Worm (Caenorhabditis elegans): ENCODE results near the gene M110.10.

M110.10 gene

ce11 chrII:8198503-8198902 lies 15.8 kb downstream of the M110.10 start, which contains the start of gene qua-1 (continued):
- TF ChIP-seq lin-26 (GFP tag; IDR thresholded peaks at IDR 0.05) (no peak), lsl-1 (GFP tag; optimal IDR thresholded peaks at IDR 0.05) (no peak)

- TF ChIP-seq B0336.3 (GFP tag; IDR thresholded peaks at IDR 0.05): no peak
- TF ChIP-seq B0019.2 (GFP tag; conservative IDR thresholded peaks at IDR 0.05): no peak
- TF ChIP-seq nhr-120 (GFP tag; IDR thresholded peaks at IDR 0.05): no peak
- no peak for TF ChIP-seq lin-40 (tag; optimal IDR thresholded peaks at IDR 0.05)
- TF ChIP-seq rcor-1 (GFP tag; IDR thresholded peaks at IDR 0.05): no peak
- TF ChIP-seq dox-1 (GFP tag; IDR thresholded peaks at IDR 0.05): no peak
- no peak for TF ChIP-seq lsy-27 (tag; optimal IDR thresholded peaks at IDR 0.05; ENCODE audit: borderline replicate concordance, insufficient read depth)
- no peak for TF ChIP-seq hrde-1 (tag; optimal IDR thresholded peaks at IDR 0.05; ENCODE audit: borderline replicate concordance)
- no peak for TF ChIP-seq hmg-1.2 (GFP tag; IDR thresholded peaks at IDR 0.05)
- no peak for TF ChIP-seq F52B5.7 (tag; optimal IDR thresholded peaks at IDR 0.05)
- no peak for TF ChIP-seq nfya-2 (GFP tag; IDR thresholded peaks at IDR 0.05)
- TF ChIP-seq B0261.1 (tag; optimal IDR thresholded peaks at IDR 0.05): no peak
- TF ChIP-seq zim-3 (tag; optimal IDR thresholded peaks at IDR 0.05): no peak
- no peak for TF ChIP-seq K11D2.4 (GFP tag; IDR thresholded peaks at IDR 0.05)
- TF ChIP-seq snpc-4 (GFP tag; optimal IDR thresholded peaks at IDR 0.05): no peak
- no peak for TF ChIP-seq snpc-4 (tag; optimal IDR thresholded peaks at IDR 0.05)
- TF ChIP-seq madf-10 (tag; optimal IDR thresholded peaks at IDR 0.05): no peak
- TF ChIP-seq cebp-2 (GFP tag; IDR thresholded peaks at IDR 0.05): no peak
Measured at ce11 chrII:8193922-8194321, 20.3 kb downstream of the M110.10 start.

ce11 chrII:8193126-8193525 lies 21.1 kb downstream of the M110.10 start, which contains the start of gene T05C12.9:
Gene T05C12.9 (minus strand): TSS chrII:8193226.
- no peak for TF ChIP-seq pha-4 (tag; optimal IDR thresholded peaks at IDR 0.05)
- TF ChIP-seq F52B5.7 (tag; optimal IDR thresholded peaks at IDR 0.05): no peak
- TF ChIP-seq tbx-9 (tag; optimal IDR thresholded peaks at IDR 0.05; ENCODE audit: borderline replicate concordance): no peak
- TF ChIP-seq mcd-1 (GFP tag; IDR thresholded peaks at IDR 0.05): no peak
- TF ChIP-seq zfh-2 (GFP tag; conservative IDR thresholded peaks at IDR 0.05): no peak
- no peak for TF ChIP-seq cebp-2 (GFP tag; IDR thresholded peaks at IDR 0.05)
- TF ChIP-seq egrh-3 (GFP tag; IDR thresholded peaks at IDR 0.05): no peak
- no peak for TF ChIP-seq ccch-3 (GFP tag; optimal IDR thresholded peaks at IDR 0.05)
- TF ChIP-seq lsl-1 (GFP tag; optimal IDR thresholded peaks at IDR 0.05): no peak
- no peak for TF ChIP-seq ceh-91 (GFP tag; IDR thresholded peaks at IDR 0.05)

- TF ChIP-seq ztf-6 (GFP tag; IDR thresholded peaks at IDR 0.05): no peak
- TF ChIP-seq cebp-2 (GFP tag; IDR thresholded peaks at IDR 0.05): no peak
- no peak for TF ChIP-seq F33H1.4 (GFP tag; IDR thresholded peaks at IDR 0.05)
- no peak for TF ChIP-seq dox-1 (GFP tag; IDR thresholded peaks at IDR 0.05)
- no peak for TF ChIP-seq D2030.7 (GFP tag; IDR thresholded peaks at IDR 0.05)
Measured at ce11 chrII:8190455-8190854, 23.8 kb downstream of the M110.10 start, which contains the start of gene T05C12.8. Gene T05C12.8 (minus strand): TSS chrII:8190555.

- no peak for TF ChIP-seq F22D6.2 (tag; optimal IDR thresholded peaks at IDR 0.05)
- no peak for TF ChIP-seq mel-28 (tag; optimal IDR thresholded peaks at IDR 0.05; ENCODE audit: borderline replicate concordance)
- peak; percentile 50 for TF ChIP-seq tlf-1 (GFP tag; optimal IDR thresholded peaks at IDR 0.05)
- TF ChIP-seq C06A6.2 (GFP tag; conservative IDR thresholded peaks at IDR 0.05): no peak
- TF ChIP-seq sdz-38 (tag; optimal IDR thresholded peaks at IDR 0.05): no peak
- TF ChIP-seq lsy-27 (tag; optimal IDR thresholded peaks at IDR 0.05; ENCODE audit: borderline replicate concordance, insufficient read depth): no peak
- TF ChIP-seq him-1 (tag; optimal IDR thresholded peaks at IDR 0.05): no peak
- TF ChIP-seq pbrm-1 (GFP tag; IDR thresholded peaks at IDR 0.05): no peak
- TF ChIP-seq unc-62 (GFP tag; optimal IDR thresholded peaks at IDR 0.05): no peak
- TF ChIP-seq ztf-25 (GFP tag; IDR thresholded peaks at IDR 0.05): no peak
- peak; percentile 21 for TF ChIP-seq F49E8.2 (tag; optimal IDR thresholded peaks at IDR 0.05; ENCODE audit: insufficient read depth)
- TF ChIP-seq hrde-1 (tag; optimal IDR thresholded peaks at IDR 0.05; ENCODE audit: borderline replicate concordance): no peak
- TF ChIP-seq ekl-4 (GFP tag; IDR thresholded peaks at IDR 0.05): 0 out of 2 replicates have a peak, but pooled peaks have one; percentile 15
- TF ChIP-seq hmg-1.2 (GFP tag; IDR thresholded peaks at IDR 0.05): no peak; the same call in 1 of the 2 replicates
- TF ChIP-seq attf-6 (GFP tag; IDR thresholded peaks at IDR 0.05): 0 out of 2 replicates have a peak, but pooled peaks have one; percentile 10
- no peak for TF ChIP-seq tbp1 (GFP tag; optimal IDR thresholded peaks at IDR 0.05)
Measured at ce11 chrII:8187516-8187915, 26.8 kb downstream of the M110.10 start.

Data from whole organism, young adult.